Fruit fly (Drosophila melanogaster) whole organism, prepupa: ENCODE results near the gene CG18269.

ENCODE experiments used
- CG10631 ChIP-seq: fragments of 200-800 bp; sonication (Bioruptor generic); optimal IDR thresholded peaks from 2 replicates; lab custom pipeline; 2016; ENCODE audit warnings: missing biosample characterization, missing genetic modification characterization
- CG10669 ChIP-seq: fragments of 200-800 bp; sonication (Bioruptor generic); optimal IDR thresholded peaks from 3 replicates; lab custom pipeline; 2018; ENCODE audit warnings: missing biosample characterization, mild to moderate bottlenecking, missing genetic modification characterization, moderate library complexity
- CG11294 ChIP-seq: fragments of 200-800 bp; sonication (Bioruptor generic); IDR thresholded peaks from 2 replicates; pipeline ENCODE4 v1.3.6; 2022; ENCODE audit warnings: missing biosample characterization, missing genetic modification characterization
- CG11762 ChIP-seq: fragments of 200-800 bp; sonication (Bioruptor generic); optimal IDR thresholded peaks from 3 replicates; lab custom pipeline; 2016; ENCODE audit warnings: missing biosample characterization, missing genetic modification characterization; ENCODE audit not compliant: insufficient read depth
- CG11902 ChIP-seq: fragments of 200-800 bp; sonication (Bioruptor generic); optimal IDR thresholded peaks from 3 replicates; lab custom pipeline; 2016; ENCODE audit warnings: missing biosample characterization, missing genetic modification characterization
- CG15336 ChIP-seq: fragments of 200-800 bp; sonication (Bioruptor generic); IDR thresholded peaks from 2 replicates; pipeline ENCODE4 v1.3.6; 2022; ENCODE audit warnings: missing biosample characterization, missing genetic modification characterization
- CG1621 ChIP-seq: fragments of 200-800 bp; sonication (Bioruptor generic); optimal IDR thresholded peaks from 3 replicates; lab custom pipeline; 2018; ENCODE audit warnings: missing biosample characterization, mild to moderate bottlenecking, missing genetic modification characterization
- CG3032 ChIP-seq: fragments of 200-800 bp; optimal IDR thresholded peaks from 2 replicates; lab custom pipeline; 2019; ENCODE audit warnings: missing biosample characterization, mild to moderate bottlenecking, missing genetic modification characterization, moderate library complexity
- CG31627 ChIP-seq: fragments of 200-800 bp; sonication (Bioruptor generic); optimal IDR thresholded peaks from 3 replicates; lab custom pipeline; 2016; ENCODE audit warnings: missing biosample characterization, missing genetic modification characterization
- CG32006 ChIP-seq: fragments of 200-800 bp; sonication (Bioruptor generic); optimal IDR thresholded peaks from 3 replicates; lab custom pipeline; 2017; ENCODE audit warnings: missing biosample characterization, mild to moderate bottlenecking, missing genetic modification characterization
- CG34406 ChIP-seq: fragments of 200-800 bp; sonication (Bioruptor generic); optimal IDR thresholded peaks from 3 replicates; lab custom pipeline; 2016; ENCODE audit warnings: missing biosample characterization, missing genetic modification characterization
- CG3919 ChIP-seq: fragments of 200-800 bp; sonication (Bioruptor generic); optimal IDR thresholded peaks from 3 replicates; lab custom pipeline; 2016; ENCODE audit warnings: missing biosample characterization, missing genetic modification characterization
- CG4318 ChIP-seq: fragments of 200-800 bp; sonication (Bioruptor generic); optimal IDR thresholded peaks from 3 replicates; lab custom pipeline; 2017; ENCODE audit warnings: missing biosample characterization, mild to moderate bottlenecking, missing genetic modification characterization
- CG6163 ChIP-seq: fragments of 200-800 bp; sonication (Bioruptor generic); IDR thresholded peaks from 3 replicates; pipeline ENCODE4 v1.3.6; 2022; ENCODE audit warnings: missing biosample characterization, missing genetic modification characterization
- CG6276 ChIP-seq: fragments of 200-800 bp; sonication (Bioruptor generic); optimal IDR thresholded peaks from 2 replicates; lab custom pipeline; 2017; ENCODE audit warnings: missing biosample characterization, mild to moderate bottlenecking, missing genetic modification characterization
- CG6792 ChIP-seq: fragments of 200-800 bp; sonication (Bioruptor generic); optimal IDR thresholded peaks from 3 replicates; lab custom pipeline; 2016; ENCODE audit warnings: missing biosample characterization, missing genetic modification characterization
- CG6854 ChIP-seq: fragments of 200-800 bp; sonication (Bioruptor generic); optimal IDR thresholded peaks from 2 replicates; lab custom pipeline; 2017; ENCODE audit warnings: missing biosample characterization, mild to moderate bottlenecking, missing genetic modification characterization
- CG7368 ChIP-seq: fragments of 200-800 bp; sonication (Bioruptor generic); optimal IDR thresholded peaks from 3 replicates; lab custom pipeline; 2016; ENCODE audit warnings: missing biosample characterization, missing genetic modification characterization
- CG8119 ChIP-seq: fragments of 200-800 bp; sonication (Bioruptor generic); IDR thresholded peaks from 3 replicates; pipeline ENCODE4 v1.3.6; 2022; ENCODE audit warnings: missing biosample characterization, missing genetic modification characterization
- CG8319 ChIP-seq: fragments of 200-800 bp; sonication (Bioruptor generic); optimal IDR thresholded peaks from 3 replicates; lab custom pipeline; 2016; ENCODE audit warnings: missing biosample characterization, missing genetic modification characterization
- CG8632 ChIP-seq: fragments of 200-800 bp; sonication (Bioruptor generic); optimal IDR thresholded peaks from 3 replicates; lab custom pipeline; 2016; ENCODE audit warnings: missing biosample characterization, missing genetic modification characterization
- Eip75B ChIP-seq: fragments of 200-800 bp; sonication (Bioruptor generic); optimal IDR thresholded peaks from 3 replicates; lab custom pipeline; 2016; ENCODE audit warnings: missing biosample characterization, missing genetic modification characterization
- Eip78C ChIP-seq: fragments of 200-800 bp; sonication (Bioruptor generic); peaks from one replicate; lab custom pipeline; 2016; ENCODE audit warnings: missing biosample characterization, missing genetic modification characterization
- Ets21C ChIP-seq: fragments of 200-800 bp; sonication (Bioruptor generic); optimal IDR thresholded peaks from 3 replicates; lab custom pipeline; 2016; ENCODE audit warnings: missing biosample characterization, missing genetic modification characterization
- Ets96B ChIP-seq: fragments of 200-800 bp; optimal IDR thresholded peaks from 2 replicates; lab custom pipeline; 2019; ENCODE audit warnings: missing biosample characterization, mild to moderate bottlenecking, missing genetic modification characterization, moderate library complexity
- Gug ChIP-seq: fragments of 200-800 bp; sonication (Bioruptor generic); IDR thresholded peaks from 2 replicates; pipeline ENCODE4 v1.3.6; 2022; ENCODE audit warnings: missing biosample characterization, missing genetic modification characterization
- Hr38 ChIP-seq: sonication (Bioruptor generic); optimal IDR thresholded peaks from 2 replicates; lab custom pipeline; 2016; ENCODE audit warnings: missing biosample characterization, missing genetic modification characterization
- Hr39 ChIP-seq: fragments of 200-800 bp; sonication (Bioruptor generic); optimal IDR thresholded peaks from 2 replicates; lab custom pipeline; 2016; ENCODE audit warnings: missing biosample characterization, missing genetic modification characterization
- Hr4 ChIP-seq: fragments of 200-800 bp; sonication (Bioruptor generic); optimal IDR thresholded peaks from 3 replicates; lab custom pipeline; 2016; ENCODE audit warnings: missing biosample characterization, missing genetic modification characterization
- Lpt ChIP-seq: fragments of 200-800 bp; sonication (Bioruptor generic); optimal IDR thresholded peaks from 3 replicates; lab custom pipeline; 2016; ENCODE audit warnings: missing biosample characterization, missing genetic modification characterization
- OdsH ChIP-seq: fragments of 200-800 bp; sonication (Bioruptor generic); optimal IDR thresholded peaks from 3 replicates; lab custom pipeline; 2016; ENCODE audit warnings: missing biosample characterization, missing genetic modification characterization
- Sox102F ChIP-seq: fragments of 200-800 bp; sonication (Bioruptor generic); optimal IDR thresholded peaks from 2 replicates; lab custom pipeline; 2016; ENCODE audit warnings: missing biosample characterization, mild to moderate bottlenecking, missing genetic modification characterization
- Sox14 ChIP-seq: fragments of 200-800 bp; sonication (Bioruptor generic); optimal IDR thresholded peaks from 3 replicates; lab custom pipeline; 2016; ENCODE audit warnings: missing biosample characterization, missing genetic modification characterization
- Sox15 ChIP-seq: fragments of 200-800 bp; sonication (Bioruptor generic); optimal IDR thresholded peaks from 3 replicates; lab custom pipeline; 2016; ENCODE audit warnings: missing biosample characterization, missing genetic modification characterization
- achi ChIP-seq: fragments of 200-800 bp; sonication (Bioruptor generic); optimal IDR thresholded peaks from 3 replicates; lab custom pipeline; 2016; ENCODE audit warnings: missing biosample characterization, missing genetic modification characterization
- acj6 ChIP-seq: fragments of 200-800 bp; sonication (Bioruptor generic); optimal IDR thresholded peaks from 3 replicates; lab custom pipeline; 2016; ENCODE audit warnings: missing biosample characterization, missing genetic modification characterization
- cyc ChIP-seq: fragments of 200-800 bp; sonication (Bioruptor generic); optimal IDR thresholded peaks from 3 replicates; lab custom pipeline; 2016; ENCODE audit warnings: missing biosample characterization, missing genetic modification characterization
- eg ChIP-seq: fragments of 200-800 bp; sonication (Bioruptor generic); IDR thresholded peaks from 3 replicates; pipeline ENCODE4 v1.3.6; 2022; ENCODE audit warnings: missing biosample characterization, missing genetic modification characterization
- esn ChIP-seq: fragments of 200-800 bp; sonication (Bioruptor generic); optimal IDR thresholded peaks from 2 replicates; lab custom pipeline; 2016; ENCODE audit warnings: missing biosample characterization, mild to moderate bottlenecking, missing genetic modification characterization, moderate library complexity
- fd59A ChIP-seq: fragments of 200-800 bp; sonication (Bioruptor generic); optimal IDR thresholded peaks from 2 replicates; lab custom pipeline; 2017; ENCODE audit warnings: missing biosample characterization, mild to moderate bottlenecking, missing genetic modification characterization, missing genetic modification reagents
- fkh ChIP-seq: fragments of 200-800 bp; sonication (Bioruptor generic); optimal IDR thresholded peaks from 3 replicates; lab custom pipeline; 2017; ENCODE audit warnings: missing biosample characterization, mild to moderate bottlenecking, missing genetic modification characterization, moderate library complexity
- lz ChIP-seq: fragments of 200-800 bp; sonication (Bioruptor generic); optimal IDR thresholded peaks from 3 replicates; lab custom pipeline; 2016; ENCODE audit warnings: missing biosample characterization, missing genetic modification characterization
- salr ChIP-seq, 2 experiments: fragments of 200-800 bp; sonication (Bioruptor generic); optimal IDR thresholded peaks; 3 replicates each; lab custom pipeline; 2016 to 2018; ENCODE audit warnings: missing biosample characterization in 2 of 2, missing genetic modification characterization in 2 of 2, mild to moderate bottlenecking in 1 of 2

The CG18269 gene

dm6 chr2L:5523848-5524473 lies 27.7 kb upstream of the CG18269 start, which contains the start of the genes Vps52 and Elp4:
Gene Vps52 (minus strand): TSS chr2L:5523898.
Gene Elp4 (plus strand): TSS chr2L:5524139.
- TF ChIP-seq Hr38 (GFP tag; lab: Kevin White, UChicago): no peak
- TF ChIP-seq eg (GFP tag; lab: Robert Waterston, UW): no peak; the same call in 2 of the 3 replicates
- no peak for TF ChIP-seq Hr39 (GFP tag; lab: Kevin White, UChicago)
- peak; percentile 55 for TF ChIP-seq CG8632 (GFP tag; lab: Kevin White, UChicago)
- TF ChIP-seq CG10631: no peak
- TF ChIP-seq fd59A (GFP tag; lab: Kevin White, UChicago): no peak
- no peak for TF ChIP-seq Sox102F
- peak; percentile 55; the same call in 2 of the 3 replicates for TF ChIP-seq CG8119 (GFP tag; lab: Robert Waterston, UW)
- peak; percentile 77 for TF ChIP-seq esn (GFP tag; lab: Kevin White, UChicago)
- TF ChIP-seq CG6276 (GFP tag; lab: Kevin White, UChicago): no peak
- no peak for TF ChIP-seq Eip75B (GFP tag; lab: Kevin White, UChicago)
- no peak for TF ChIP-seq acj6
- TF ChIP-seq CG8319 (GFP tag; lab: Kevin White, UChicago): peak; percentile 24
- TF ChIP-seq Hr4 (GFP tag; lab: Kevin White, UChicago): no peak
- TF ChIP-seq Ets21C: no peak
- peak; percentile 67 for TF ChIP-seq Sox15 (GFP tag; lab: Kevin White, UChicago)
- peak; percentile 29; the same call in 1 of the 2 replicates for TF ChIP-seq CG11294 (GFP tag; lab: Robert Waterston, UW)
- TF ChIP-seq CG7368 (GFP tag; lab: Kevin White, UChicago): peak; percentile 1
- no peak for TF ChIP-seq CG32006 (GFP tag; lab: Kevin White, UChicago)
- TF ChIP-seq CG11902: peak; percentile 55
- TF ChIP-seq CG6163 (GFP tag; lab: Robert Waterston, UW): peak; percentile 55; the same call in 2 of the 3 replicates
- TF ChIP-seq CG6792 (GFP tag; lab: Kevin White, UChicago): no peak
- TF ChIP-seq CG3032 (tag; lab: Kevin White, UChicago): peak; percentile 80
- peak; percentile 14 for TF ChIP-seq CG1621 (tag; lab: Kevin White, UChicago)
- no peak for TF ChIP-seq Eip78C (GFP tag; lab: Kevin White, UChicago)
- TF ChIP-seq OdsH (GFP tag; lab: Kevin White, UChicago): no peak
- TF ChIP-seq Ets96B (tag; lab: Kevin White, UChicago): peak; percentile 62
- TF ChIP-seq CG4318 (GFP tag; lab: Kevin White, UChicago): no peak
- TF ChIP-seq CG11762 (GFP tag; lab: Kevin White, UChicago): no peak
- no peak for TF ChIP-seq CG6854 (GFP tag; lab: Kevin White, UChicago)
- no peak for TF ChIP-seq salr (GFP tag; optimal IDR thresholded peaks at IDR 0.05; lab: Kevin White, UChicago)
- TF ChIP-seq CG3919 (GFP tag; lab: Kevin White, UChicago): no peak
- TF ChIP-seq CG34406: peak; percentile 74
- peak; percentile 72 for TF ChIP-seq lz (GFP tag; lab: Kevin White, UChicago)
- TF ChIP-seq Gug: peak; percentile 60
- TF ChIP-seq CG31627: peak; percentile 73
- TF ChIP-seq Lpt (GFP tag; lab: Kevin White, UChicago): peak; percentile 55
- no peak for TF ChIP-seq Sox14 (GFP tag; lab: Kevin White, UChicago)
- TF ChIP-seq cyc: peak; percentile 63
- TF ChIP-seq achi: no peak
- peak; percentile 28; the same call in 1 of the 2 replicates for TF ChIP-seq CG15336 (GFP tag; lab: Robert Waterston, UW)
- TF ChIP-seq fkh (GFP tag; lab: Kevin White, UChicago): peak; percentile 23
- TF ChIP-seq, all 60 proteins: peak for 20

- TF ChIP-seq CG11762 (GFP tag; lab: Kevin White, UChicago) (no peak), CG10669 (GFP tag; lab: Kevin White, UChicago) (no peak), fkh (GFP tag; lab: Kevin White, UChicago) (peak; percentile 86)
- TF ChIP-seq, all 60 proteins: peak for 1
These were observed 25.9 kb upstream of the CG18269 start, which contains the start of gene Cap-D3 for dm6 chr2L:5525723-5526122. Gene Cap-D3 (plus strand): TSS chr2L:5525905.
